Worm (Caenorhabditis elegans): ENCODE measurements around the gene aex-3.

aex-3 gene

ce11 chrX:759634-760033 lies at the start of gene aex-3:
aex-3 (minus strand) TSS chrX:759734.
- TF ChIP-seq klf-2 (GFP tag; conservative IDR thresholded peaks at IDR 0.05): no peak
- no peak for TF ChIP-seq med-1 (GFP tag; optimal IDR thresholded peaks at IDR 0.05; ENCODE audit: insufficient read depth)
- TF ChIP-seq ref-1 (GFP tag; conservative IDR thresholded peaks at IDR 0.05): no peak
- no peak for TF ChIP-seq T22C8.4 (GFP tag; IDR thresholded peaks at IDR 0.05)
- TF ChIP-seq cog-1 (tag; optimal IDR thresholded peaks at IDR 0.05): no peak

- TF ChIP-seq klf-2 (GFP tag; conservative IDR thresholded peaks at IDR 0.05) (peak; percentile 87), ref-1 (GFP tag; conservative IDR thresholded peaks at IDR 0.05) (0 out of 2 replicates have a peak, but pooled peaks have one; percentile 16), cog-1 (tag; optimal IDR thresholded peaks at IDR 0.05) (peak; percentile 98), ztf-23 (GFP tag; IDR thresholded peaks at IDR 0.05) (peak; percentile 85), ztf-29 (GFP tag; IDR thresholded peaks at IDR 0.05) (peak; percentile 73), flt-1 (GFP tag; IDR thresholded peaks at IDR 0.05) (peak; percentile 87), med-1 (GFP tag; optimal IDR thresholded peaks at IDR 0.05; ENCODE audit: insufficient read depth) (peak; percentile 57), T22C8.4 (GFP tag; IDR thresholded peaks at IDR 0.05) (no peak), tab-1 (GFP tag; IDR thresholded peaks at IDR 0.05) (peak; percentile 83)
Measured at ce11 chrX:806515-806914, 47.0 kb upstream of the aex-3 start.

DNA sequence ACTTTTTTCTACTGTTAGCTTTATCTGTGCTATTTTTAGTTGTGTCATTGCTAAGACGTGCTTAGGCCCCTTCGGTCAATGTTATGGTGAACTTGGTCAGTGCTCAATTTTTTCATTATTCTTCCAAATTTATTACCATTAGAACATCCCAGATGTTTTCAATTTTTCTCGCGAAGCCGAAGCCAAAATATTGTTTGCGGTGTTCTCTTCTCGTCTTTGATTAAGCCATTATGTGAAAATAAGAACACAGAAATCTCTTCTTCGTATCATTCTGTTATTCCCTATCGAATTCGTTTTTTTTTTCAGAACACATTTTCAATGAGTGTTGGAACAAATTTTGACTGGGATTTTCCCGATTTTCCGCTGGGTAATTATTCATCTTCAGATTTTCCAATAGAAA lies 42.9 kb upstream of the aex-3 start, which contains the start of gene gtr-1:
Gene gtr-1, plus strand, starts transcription at position 301 of the 400 bp plus-strand sequence.
- TF ChIP-seq T22C8.4 (GFP tag; IDR thresholded peaks at IDR 0.05) (no peak), ztf-23 (GFP tag; IDR thresholded peaks at IDR 0.05) (no peak), cog-1 (tag; optimal IDR thresholded peaks at IDR 0.05) (no peak), ref-1 (GFP tag; conservative IDR thresholded peaks at IDR 0.05) (no peak), tab-1 (GFP tag; IDR thresholded peaks at IDR 0.05) (no peak), med-1 (GFP tag; optimal IDR thresholded peaks at IDR 0.05; ENCODE audit: insufficient read depth) (no peak), klf-2 (GFP tag; conservative IDR thresholded peaks at IDR 0.05) (no peak), flt-1 (GFP tag; IDR thresholded peaks at IDR 0.05) (no peak), ztf-29 (GFP tag; IDR thresholded peaks at IDR 0.05) (no peak)

- TF ChIP-seq tab-1 (GFP tag; IDR thresholded peaks at IDR 0.05) (no peak), klf-2 (GFP tag; conservative IDR thresholded peaks at IDR 0.05) (no peak), flt-1 (GFP tag; IDR thresholded peaks at IDR 0.05) (no peak), med-1 (GFP tag; optimal IDR thresholded peaks at IDR 0.05; ENCODE audit: insufficient read depth) (no peak), ztf-23 (GFP tag; IDR thresholded peaks at IDR 0.05) (no peak), ref-1 (GFP tag; conservative IDR thresholded peaks at IDR 0.05) (no peak), T22C8.4 (GFP tag; IDR thresholded peaks at IDR 0.05) (no peak)
Measured at ce11 chrX:790593-790992, 31.1 kb upstream of the aex-3 start.

- no peak for TF ChIP-seq klf-2 (GFP tag; conservative IDR thresholded peaks at IDR 0.05)
- TF ChIP-seq ztf-23 (GFP tag; IDR thresholded peaks at IDR 0.05): no peak
- TF ChIP-seq cog-1 (tag; optimal IDR thresholded peaks at IDR 0.05): no peak
- no peak for TF ChIP-seq ztf-29 (GFP tag; IDR thresholded peaks at IDR 0.05)
- TF ChIP-seq tab-1 (GFP tag; IDR thresholded peaks at IDR 0.05): no peak
- no peak for TF ChIP-seq flt-1 (GFP tag; IDR thresholded peaks at IDR 0.05)
- TF ChIP-seq T22C8.4 (GFP tag; IDR thresholded peaks at IDR 0.05): no peak
- no peak for TF ChIP-seq med-1 (GFP tag; optimal IDR thresholded peaks at IDR 0.05; ENCODE audit: insufficient read depth)
- no peak for TF ChIP-seq ref-1 (GFP tag; conservative IDR thresholded peaks at IDR 0.05)
Measured at ce11 chrX:789848-790247, 30.3 kb upstream of the aex-3 start.

DNA sequence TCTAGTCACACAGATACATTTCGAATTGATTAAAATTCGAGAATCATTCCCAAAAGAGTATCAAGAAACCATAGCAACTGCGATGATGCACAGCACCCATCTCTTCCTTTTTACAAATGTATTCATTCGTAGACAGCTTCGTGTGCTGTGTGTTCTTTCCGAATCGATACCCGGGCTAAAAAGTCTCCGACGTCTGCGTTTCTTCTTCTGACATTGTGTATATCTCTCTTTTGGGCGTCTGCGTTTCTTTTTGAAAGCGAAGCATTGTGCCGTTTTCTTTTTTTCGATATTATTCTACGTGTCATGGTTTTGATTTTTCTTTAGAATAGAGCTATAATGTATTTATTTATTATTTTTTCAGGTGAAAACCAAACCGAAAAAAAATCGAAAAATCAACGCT lies 28.5 kb upstream of the aex-3 start, which contains the start of gene attf-5:
Gene attf-5, plus strand, starts transcription at position 362 of the 400 bp plus-strand sequence.
- TF ChIP-seq med-1 (GFP tag; optimal IDR thresholded peaks at IDR 0.05; ENCODE audit: insufficient read depth) (no peak), T22C8.4 (GFP tag; IDR thresholded peaks at IDR 0.05) (peak; percentile 80)

ce11 chrX:785368-785767 lies 25.8 kb upstream of the aex-3 start:
- TF ChIP-seq med-1 (GFP tag; optimal IDR thresholded peaks at IDR 0.05; ENCODE audit: insufficient read depth) (no peak), ztf-23 (GFP tag; IDR thresholded peaks at IDR 0.05) (no peak), flt-1 (GFP tag; IDR thresholded peaks at IDR 0.05) (no peak), ztf-29 (GFP tag; IDR thresholded peaks at IDR 0.05) (no peak), klf-2 (GFP tag; conservative IDR thresholded peaks at IDR 0.05) (no peak), T22C8.4 (GFP tag; IDR thresholded peaks at IDR 0.05) (no peak), tab-1 (GFP tag; IDR thresholded peaks at IDR 0.05) (no peak), cog-1 (tag; optimal IDR thresholded peaks at IDR 0.05) (no peak), ref-1 (GFP tag; conservative IDR thresholded peaks at IDR 0.05) (no peak)

DNA sequence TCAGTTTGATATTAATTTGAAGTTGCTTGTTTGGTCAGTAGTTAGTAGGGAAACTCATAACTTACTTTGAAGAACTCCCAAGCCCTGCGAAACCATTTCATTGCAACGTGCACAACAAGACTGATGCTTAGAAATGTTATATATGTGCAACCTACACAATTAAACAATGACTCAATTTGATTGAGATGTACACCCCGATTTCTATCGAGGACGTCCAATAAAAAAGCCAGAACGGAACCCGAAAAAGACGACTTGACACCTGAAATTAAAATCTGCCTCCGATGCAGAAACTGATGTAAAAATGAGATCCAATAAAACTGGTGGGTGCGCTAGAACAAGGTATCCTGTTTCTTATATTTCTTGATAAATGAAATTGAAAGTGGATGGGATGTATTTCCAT lies 25.3 kb upstream of the aex-3 start, which contains the start of gene T04G9.6:
Gene T04G9.6, minus strand, starts transcription at position 101 of the 400 bp plus-strand sequence.
- no peak for TF ChIP-seq flt-1 (GFP tag; IDR thresholded peaks at IDR 0.05)
- no peak for TF ChIP-seq ztf-29 (GFP tag; IDR thresholded peaks at IDR 0.05)
- TF ChIP-seq ref-1 (GFP tag; conservative IDR thresholded peaks at IDR 0.05): no peak
- no peak for TF ChIP-seq klf-2 (GFP tag; conservative IDR thresholded peaks at IDR 0.05)
- no peak for TF ChIP-seq cog-1 (tag; optimal IDR thresholded peaks at IDR 0.05)
- TF ChIP-seq T22C8.4 (GFP tag; IDR thresholded peaks at IDR 0.05): no peak
- no peak for TF ChIP-seq med-1 (GFP tag; optimal IDR thresholded peaks at IDR 0.05; ENCODE audit: insufficient read depth)
- TF ChIP-seq ztf-23 (GFP tag; IDR thresholded peaks at IDR 0.05): no peak
- no peak for TF ChIP-seq tab-1 (GFP tag; IDR thresholded peaks at IDR 0.05)

- no peak for TF ChIP-seq ref-1 (GFP tag; conservative IDR thresholded peaks at IDR 0.05)
- TF ChIP-seq med-1 (GFP tag; optimal IDR thresholded peaks at IDR 0.05; ENCODE audit: insufficient read depth): no peak
- TF ChIP-seq tab-1 (GFP tag; IDR thresholded peaks at IDR 0.05): no peak
- no peak for TF ChIP-seq ztf-23 (GFP tag; IDR thresholded peaks at IDR 0.05)
- no peak for TF ChIP-seq klf-2 (GFP tag; conservative IDR thresholded peaks at IDR 0.05)
- TF ChIP-seq flt-1 (GFP tag; IDR thresholded peaks at IDR 0.05): no peak
- no peak for TF ChIP-seq T22C8.4 (GFP tag; IDR thresholded peaks at IDR 0.05)
- no peak for TF ChIP-seq cog-1 (tag; optimal IDR thresholded peaks at IDR 0.05)
- TF ChIP-seq ztf-29 (GFP tag; IDR thresholded peaks at IDR 0.05): no peak
Measured at ce11 chrX:780027-780426, 20.5 kb upstream of the aex-3 start.

DNA sequence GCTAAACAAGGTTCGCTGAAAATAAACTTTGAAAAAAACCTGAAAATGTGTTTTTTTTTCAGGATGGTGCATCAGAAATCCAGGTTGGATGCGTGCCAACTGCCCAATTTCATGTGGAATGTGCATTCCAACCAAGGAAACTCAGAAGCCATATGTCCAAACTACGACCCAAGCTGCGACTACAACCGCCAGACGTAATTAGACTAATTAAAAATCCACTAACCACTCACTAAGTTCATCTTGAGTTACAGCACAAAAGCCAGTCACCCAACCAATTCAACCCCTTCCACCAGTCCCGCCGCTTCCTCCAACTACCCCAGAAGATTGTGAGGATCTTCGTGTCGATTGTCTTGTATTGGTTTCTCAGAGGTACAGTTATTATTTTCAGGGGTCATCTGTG lies 19.7 kb upstream of the aex-3 start:
- TF ChIP-seq tab-1 (GFP tag; IDR thresholded peaks at IDR 0.05) (no peak), klf-2 (GFP tag; conservative IDR thresholded peaks at IDR 0.05) (no peak), T22C8.4 (GFP tag; IDR thresholded peaks at IDR 0.05) (no peak), ztf-23 (GFP tag; IDR thresholded peaks at IDR 0.05) (no peak), ref-1 (GFP tag; conservative IDR thresholded peaks at IDR 0.05) (no peak), cog-1 (tag; optimal IDR thresholded peaks at IDR 0.05) (no peak), med-1 (GFP tag; optimal IDR thresholded peaks at IDR 0.05; ENCODE audit: insufficient read depth) (no peak), ztf-29 (GFP tag; IDR thresholded peaks at IDR 0.05) (no peak), flt-1 (GFP tag; IDR thresholded peaks at IDR 0.05) (no peak)
